Worm (Caenorhabditis elegans): ENCODE results near the gene F36A4.5.

The F36A4.5 gene

DNA sequence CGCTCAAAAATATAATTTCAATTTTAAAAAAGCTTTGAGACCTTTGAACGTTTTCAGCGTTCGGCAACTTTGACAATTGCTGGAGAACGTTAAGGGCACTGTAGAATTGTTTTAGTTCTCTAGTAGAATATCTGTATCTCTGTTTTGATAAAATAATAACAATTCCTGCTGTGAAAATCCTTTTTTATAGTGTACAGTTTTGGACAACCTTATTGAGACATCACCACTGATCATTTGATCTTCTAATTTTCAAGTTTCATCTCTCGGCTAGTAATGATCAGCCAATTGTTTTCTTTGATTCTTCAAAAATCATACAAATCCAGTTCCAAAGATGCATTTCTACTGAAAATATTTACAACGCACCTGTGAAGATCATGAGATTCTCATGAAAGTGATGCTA lies 27.2 kb downstream of the F36A4.5 start, which contains the start of gene F15E6.10:
TSS of gene F15E6.10 (plus strand) at position 301 of the 400 bp plus-strand sequence.
- TF ChIP-seq npax-4 (tag; optimal IDR thresholded peaks at IDR 0.05) (no peak), ceh-6 (GFP tag; optimal IDR thresholded peaks at IDR 0.05) (no peak), ceh-18 (tag; optimal IDR thresholded peaks at IDR 0.05) (no peak), madf-2 (tag; optimal IDR thresholded peaks at IDR 0.05) (no peak), pag-3 (tag; optimal IDR thresholded peaks at IDR 0.05; ENCODE audit: borderline replicate concordance) (no peak), K02D7.2 (tag; optimal IDR thresholded peaks at IDR 0.05) (no peak)

DNA sequence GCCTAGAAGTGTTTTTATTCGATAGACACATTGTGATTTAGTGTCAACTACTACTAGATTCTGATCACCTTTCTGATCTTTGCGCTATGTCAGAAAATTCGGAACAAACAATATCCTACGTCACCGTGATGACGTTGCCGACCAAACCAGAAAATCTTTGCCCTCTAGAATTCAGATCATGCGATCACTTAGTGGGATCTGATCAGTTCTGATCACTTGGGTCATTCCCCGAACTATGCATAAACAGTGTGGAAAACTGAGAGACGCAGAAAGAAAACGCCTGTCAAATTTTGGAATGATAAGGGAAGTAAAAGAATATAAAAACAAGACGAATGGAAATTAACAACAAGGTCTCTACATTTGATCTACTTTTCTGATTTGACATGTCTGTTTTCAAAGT lies 29.2 kb downstream of the F36A4.5 start, which contains the start of gene F15E6.3:
TSS of gene F15E6.3 (plus strand) at position 344 of the 400 bp plus-strand sequence.
- TF ChIP-seq lin-11 (tag; optimal IDR thresholded peaks at IDR 0.05) (no peak), K02D7.2 (tag; optimal IDR thresholded peaks at IDR 0.05) (no peak), pha-2 (tag; optimal IDR thresholded peaks at IDR 0.05) (no peak), ceh-24 (tag; optimal IDR thresholded peaks at IDR 0.05) (no peak)

DNA sequence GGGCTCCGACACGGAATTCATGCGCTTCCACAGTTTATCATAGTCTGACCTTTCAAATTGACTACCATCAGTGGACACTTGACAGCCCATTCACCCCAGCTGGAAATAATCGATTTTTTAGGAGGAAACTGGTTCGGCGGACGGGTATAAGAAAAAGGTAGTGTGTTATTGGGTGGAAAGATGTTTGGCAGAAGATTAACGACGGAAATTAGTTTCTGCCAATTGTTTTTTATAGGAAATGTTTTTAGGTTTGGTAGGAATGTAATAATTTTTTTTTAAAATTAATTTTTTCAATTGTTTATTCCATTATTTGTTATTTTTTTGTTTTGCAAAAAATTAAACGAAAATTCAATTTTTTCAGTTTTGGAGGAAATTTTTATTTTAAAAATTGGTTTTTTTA lies 33.7 kb downstream of the F36A4.5 start, which contains the start of gene F15E6.9:
TSS of gene F15E6.9 (minus strand) at position 101 of the 400 bp plus-strand sequence.
- TF ChIP-seq ceh-18 (tag; optimal IDR thresholded peaks at IDR 0.05) (no peak), unc-42 (tag; optimal IDR thresholded peaks at IDR 0.05) (no peak), fkh-6 (tag; optimal IDR thresholded peaks at IDR 0.05) (no peak), ceh-19 (GFP tag; optimal IDR thresholded peaks at IDR 0.05) (no peak), gmeb-2 (tag; optimal IDR thresholded peaks at IDR 0.05) (no peak), eyg-1 (tag; optimal IDR thresholded peaks at IDR 0.05) (no peak), ref-2 (tag; optimal IDR thresholded peaks at IDR 0.05) (no peak), dmd-4 (tag; optimal IDR thresholded peaks at IDR 0.05; ENCODE audit: borderline replicate concordance) (no peak), npax-4 (tag; optimal IDR thresholded peaks at IDR 0.05) (no peak), F13H6.1 (tag; optimal IDR thresholded peaks at IDR 0.05) (no peak), hlh-6 (tag; optimal IDR thresholded peaks at IDR 0.05) (no peak)

DNA sequence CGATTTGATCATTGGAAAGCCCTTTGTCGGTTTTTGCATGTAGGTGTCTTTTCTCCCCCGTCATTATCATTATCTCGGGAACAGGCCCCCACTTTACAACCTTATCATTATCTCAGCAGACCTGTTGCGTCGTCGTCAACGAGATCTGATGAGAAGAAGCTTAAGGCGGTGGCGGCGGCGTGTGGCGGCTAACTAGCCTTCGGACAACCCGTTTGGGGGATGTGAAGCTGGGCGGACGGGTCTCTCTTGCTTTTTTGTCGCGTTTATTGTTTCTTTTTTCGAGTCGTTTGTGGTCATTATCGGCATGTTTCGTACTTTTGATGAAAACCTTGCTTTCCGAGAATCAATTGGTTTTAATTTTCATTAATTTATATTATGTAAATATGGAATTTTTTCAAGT lies 34.7 kb downstream of the F36A4.5 start:
- TF ChIP-seq elt-4 (tag; optimal IDR thresholded peaks at IDR 0.05): no peak
- TF ChIP-seq syd-9 (tag; optimal IDR thresholded peaks at IDR 0.05): no peak
- no peak for TF ChIP-seq mec-3 (tag; optimal IDR thresholded peaks at IDR 0.05; ENCODE audit: borderline replicate concordance)
- TF ChIP-seq C08G9.2 (tag; optimal IDR thresholded peaks at IDR 0.05): no peak
- no peak for TF ChIP-seq ama-1 (optimal IDR thresholded peaks at IDR 0.05)
- TF ChIP-seq hlh-8 (tag; optimal IDR thresholded peaks at IDR 0.05): no peak
- TF ChIP-seq unc-86 (tag; optimal IDR thresholded peaks at IDR 0.05): no peak
- no peak for TF ChIP-seq nfya-1 (tag; optimal IDR thresholded peaks at IDR 0.05)
- TF ChIP-seq madf-2 (tag; optimal IDR thresholded peaks at IDR 0.05): no peak
- TF ChIP-seq unc-42 (tag; optimal IDR thresholded peaks at IDR 0.05): no peak
- TF ChIP-seq nhr-11 (tag; optimal IDR thresholded peaks at IDR 0.05): no peak
- TF ChIP-seq K09A11.1 (tag; optimal IDR thresholded peaks at IDR 0.05; ENCODE audit: insufficient read depth): no peak
- TF ChIP-seq ceh-48 (tag; optimal IDR thresholded peaks at IDR 0.05): no peak
- no peak for TF ChIP-seq sox-4 (tag; optimal IDR thresholded peaks at IDR 0.05)
- no peak for TF ChIP-seq zip-5 (tag; optimal IDR thresholded peaks at IDR 0.05)
- no peak for TF ChIP-seq che-1 (tag; optimal IDR thresholded peaks at IDR 0.05)
- no peak for TF ChIP-seq hlh-15 (tag; optimal IDR thresholded peaks at IDR 0.05)
- no peak for TF ChIP-seq ceh-6 (GFP tag; optimal IDR thresholded peaks at IDR 0.05)
- no peak for TF ChIP-seq F13H6.1 (tag; optimal IDR thresholded peaks at IDR 0.05)
- TF ChIP-seq hlh-30 (tag; optimal IDR thresholded peaks at IDR 0.05; ENCODE audit: insufficient read depth): no peak

DNA sequence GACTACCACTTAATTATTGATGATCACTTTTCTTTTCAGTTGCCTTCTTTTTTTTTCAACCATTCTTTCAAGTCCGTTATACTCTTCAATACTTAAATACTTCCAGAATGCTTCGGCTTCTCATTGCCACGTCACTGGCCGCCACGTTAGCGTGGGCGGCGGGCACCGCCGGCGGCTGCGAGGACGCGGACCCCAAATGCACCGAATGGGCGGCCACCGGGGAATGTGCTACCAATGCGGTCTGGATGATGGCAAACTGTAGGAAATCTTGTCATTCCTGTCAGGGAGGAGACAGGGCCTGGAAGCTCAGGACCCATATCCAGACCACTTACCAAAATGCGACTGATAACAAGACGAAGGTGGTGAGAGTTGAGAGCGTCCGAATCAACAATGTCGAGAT lies 35.9 kb downstream of the F36A4.5 start, which contains the start of gene lgc-22:
TSS of gene lgc-22 (plus strand) at position 105 of the 400 bp plus-strand sequence.
- TF ChIP-seq ceh-48 (tag; optimal IDR thresholded peaks at IDR 0.05) (no peak), dve-1 (tag; optimal IDR thresholded peaks at IDR 0.05) (no peak)

Measured in whole organism, late embryonic.